Worm (Caenorhabditis elegans) whole organism, young adult: Measurements from ENCODE around the gene C39F7.1.

ENCODE experiments used
- egrh-3 ChIP-seq: fragments of 200-800 bp; sonication (Bioruptor generic); IDR thresholded peaks from 2 replicates; pipeline ENCODE4 v1.3.6; 2022; ENCODE audit warnings: missing genetic modification reagents, missing genetic modification characterization, missing compliant biosample characterization
- hlh-12 ChIP-seq: sonication (generic microtip); optimal IDR thresholded peaks from 2 replicates; lab custom pipeline; 2016; ENCODE audit warnings: missing genetic modification characterization, missing compliant biosample characterization
- hsf-1 ChIP-seq: fragments of 200-800 bp; sonication (Bioruptor generic); IDR thresholded peaks from 2 replicates; pipeline ENCODE4 v1.3.6; 2022; ENCODE audit warnings: missing genetic modification reagents, missing genetic modification characterization, missing compliant biosample characterization
- pha-4 ChIP-seq: fragments of 150-350 bp; sonication (generic microtip); optimal IDR thresholded peaks from 2 replicates; lab custom pipeline; 2014; ENCODE audit warnings: missing biosample characterization, missing genetic modification reagents, missing genetic modification characterization
- unc-62 ChIP-seq: fragments of 150-350 bp; optimal IDR thresholded peaks from 2 replicates; lab custom pipeline; 2014; ENCODE audit warnings: missing biosample characterization, missing genetic modification reagents, missing genetic modification characterization

DNA sequence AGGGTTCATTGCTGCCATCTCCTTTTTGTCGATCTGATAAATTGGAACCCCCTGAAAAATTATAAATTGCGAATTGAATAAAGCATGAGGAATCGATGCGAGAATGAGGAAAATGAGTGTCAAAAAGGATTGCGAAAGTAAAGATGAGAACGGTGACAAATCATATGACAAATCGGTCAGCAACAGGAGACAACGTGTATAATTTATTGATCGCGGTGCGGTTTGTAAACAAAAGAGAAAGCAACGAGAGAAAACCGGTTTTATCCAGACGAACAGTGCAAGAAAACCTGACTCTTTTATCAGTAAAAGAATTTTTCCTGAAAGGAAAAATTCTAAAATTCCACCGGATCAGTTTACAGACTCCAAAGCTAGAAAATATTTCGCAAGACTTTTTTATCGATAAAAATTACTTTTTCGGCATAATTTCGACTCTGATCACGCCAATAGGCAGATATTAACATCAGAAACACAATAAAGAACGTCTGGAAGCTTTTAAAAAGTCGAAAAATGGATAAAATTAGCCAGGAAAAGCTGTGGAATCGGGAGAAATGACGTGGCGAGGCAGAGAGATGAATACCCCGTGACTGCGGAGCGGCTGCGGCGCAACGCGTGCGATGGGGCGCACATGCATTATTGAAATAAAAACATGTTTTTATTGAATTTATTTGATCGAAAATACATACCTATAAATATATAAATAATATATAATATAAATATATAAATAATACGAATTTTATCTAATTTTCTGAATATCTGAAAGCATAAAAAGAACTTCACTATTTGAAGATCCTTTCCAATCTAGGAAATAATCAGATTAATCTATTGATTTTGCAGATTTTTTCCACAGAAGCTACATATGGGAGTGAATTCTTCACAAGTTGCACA is 4.0 kb downstream of the C39F7.1 start, which contains the start of the genes rab-1 and C39F7.5:
- TF ChIP-seq egrh-3 (GFP tag; lab: Robert Waterston, UW) (no peak), pha-4 (tag; lab: Kevin White, UChicago) (no peak), hlh-12 (no peak), unc-62 (GFP tag; lab: Kevin White, UChicago) (no peak), hsf-1 (GFP tag; lab: Robert Waterston, UW) (no peak)
